Worm (Caenorhabditis elegans) whole organism, L4 larva: Measurements from ENCODE around the gene sta-1.

Experiments used
- ama-1 ChIP-seq: fragments of 150-350 bp; optimal IDR thresholded peaks from 2 replicates; lab custom pipeline; 2014; ENCODE audit warnings: inconsistent platforms, mixed read lengths
- ceh-28 ChIP-seq: fragments of 150-350 bp; optimal IDR thresholded peaks from 2 replicates; lab custom pipeline; 2014; ENCODE audit warnings: missing biosample characterization, missing genetic modification reagents, missing genetic modification characterization
- ctbp-1 ChIP-seq: fragments of 200-800 bp; sonication (Bioruptor generic); IDR thresholded peaks from 2 replicates; pipeline ENCODE4 v1.3.6; 2022; ENCODE audit warnings: missing genetic modification reagents, missing genetic modification characterization, missing compliant biosample characterization
- nhr-28 ChIP-seq: fragments of 150-350 bp; optimal IDR thresholded peaks from 2 replicates; lab custom pipeline; 2014; ENCODE audit warnings: missing biosample characterization, missing genetic modification characterization
- skn-1 ChIP-seq: fragments of 150-350 bp; optimal IDR thresholded peaks from 2 replicates; lab custom pipeline; 2014; ENCODE audit warnings: missing biosample characterization, missing genetic modification characterization

- TF ChIP-seq ceh-28 (tag; lab: Kevin White, UChicago) = peak; percentile 89
- no peak for TF ChIP-seq nhr-28
- TF ChIP-seq ama-1 = no peak
- TF ChIP-seq skn-1 = no peak
- TF ChIP-seq ctbp-1 (GFP tag; lab: Robert Waterston, UW) = no peak
These were observed 18.5 kb upstream of the sta-1 start for ce11 chrIV:16645492-16646191.
